Fruit fly (Drosophila melanogaster): ENCODE measurements around the gene CG6607.

- TF ChIP-seq CTCF (optimal IDR thresholded peaks at IDR 0.05) (no peak), CG8478 (optimal IDR thresholded peaks at IDR 0.05) (no peak)
Measured at dm6 chr3R:24514652-24515328, 13.1 kb upstream of the CG6607 start, which contains the start of the genes nAChRbeta2 and DZIP1.

All from S2 (cell line).